Fruit fly (Drosophila melanogaster): ENCODE measurements around the gene Rab9D.

DNA sequence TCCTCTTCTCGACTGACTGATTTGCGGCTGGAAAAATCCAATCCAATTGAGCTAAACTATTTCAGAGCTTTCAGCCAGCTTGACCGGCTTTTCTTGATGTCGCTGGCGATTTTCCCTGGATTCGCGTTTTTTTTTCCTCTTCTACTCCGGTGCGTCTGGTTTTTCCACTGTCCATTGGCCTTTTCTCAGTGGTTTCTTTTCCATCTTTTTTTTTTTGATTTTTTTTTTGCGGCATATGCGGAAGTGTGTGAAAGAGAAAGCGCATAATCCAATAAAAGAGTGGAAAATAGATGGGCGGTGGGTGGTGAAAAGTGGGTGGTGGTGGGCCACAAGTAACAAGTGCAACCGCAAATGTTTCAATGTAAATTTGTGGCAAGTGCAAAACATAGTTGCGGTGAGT is 30.8 kb upstream of the Rab9D start:
- TF ChIP-seq Sox102F (GFP tag; optimal IDR thresholded peaks at IDR 0.05) (no peak), Ets21C (GFP tag; optimal IDR thresholded peaks at IDR 0.05) (no peak), svp (GFP tag) (no peak), CG10631 (GFP tag; optimal IDR thresholded peaks at IDR 0.05) (no peak), dsx (GFP tag; optimal IDR thresholded peaks at IDR 0.05; ENCODE audit: poor library complexity, severe bottlenecking) (no peak), Hr39 (GFP tag; optimal IDR thresholded peaks at IDR 0.05) (no peak), CG3032 (tag; optimal IDR thresholded peaks at IDR 0.05) (no peak), cyc (GFP tag; optimal IDR thresholded peaks at IDR 0.05) (no peak), CG3919 (GFP tag; optimal IDR thresholded peaks at IDR 0.05) (no peak), CG32006 (GFP tag; optimal IDR thresholded peaks at IDR 0.05) (no peak), pdm3 (GFP tag; optimal IDR thresholded peaks at IDR 0.05) (no peak)

Measured in whole organism, prepupa.